Fruit fly (Drosophila melanogaster) Kc167 (cell line): ENCODE data around the gene inaE.

ENCODE experiments used
- Myc ChIP-seq: fragments of >200 bp; optimal IDR thresholded peaks from 2 replicates; lab custom pipeline; 2017; ENCODE audit warnings: missing external identifiers
- Sin3A ChIP-seq: fragments of >200 bp; optimal IDR thresholded peaks from 2 replicates; lab custom pipeline; 2018; ENCODE audit warnings: missing external identifiers
- h ChIP-seq: fragments of >200 bp; optimal IDR thresholded peaks from 3 replicates; lab custom pipeline; 2018; ENCODE audit warnings: missing external identifiers
- psq ChIP-seq: fragments of >200 bp; optimal IDR thresholded peaks from 2 replicates; lab custom pipeline; 2017; ENCODE audit warnings: missing external identifiers
- ttk ChIP-seq: sonication (Bioruptor generic); optimal IDR thresholded peaks from 2 replicates; lab custom pipeline; 2017; ENCODE audit warnings: missing external identifiers

DNA sequence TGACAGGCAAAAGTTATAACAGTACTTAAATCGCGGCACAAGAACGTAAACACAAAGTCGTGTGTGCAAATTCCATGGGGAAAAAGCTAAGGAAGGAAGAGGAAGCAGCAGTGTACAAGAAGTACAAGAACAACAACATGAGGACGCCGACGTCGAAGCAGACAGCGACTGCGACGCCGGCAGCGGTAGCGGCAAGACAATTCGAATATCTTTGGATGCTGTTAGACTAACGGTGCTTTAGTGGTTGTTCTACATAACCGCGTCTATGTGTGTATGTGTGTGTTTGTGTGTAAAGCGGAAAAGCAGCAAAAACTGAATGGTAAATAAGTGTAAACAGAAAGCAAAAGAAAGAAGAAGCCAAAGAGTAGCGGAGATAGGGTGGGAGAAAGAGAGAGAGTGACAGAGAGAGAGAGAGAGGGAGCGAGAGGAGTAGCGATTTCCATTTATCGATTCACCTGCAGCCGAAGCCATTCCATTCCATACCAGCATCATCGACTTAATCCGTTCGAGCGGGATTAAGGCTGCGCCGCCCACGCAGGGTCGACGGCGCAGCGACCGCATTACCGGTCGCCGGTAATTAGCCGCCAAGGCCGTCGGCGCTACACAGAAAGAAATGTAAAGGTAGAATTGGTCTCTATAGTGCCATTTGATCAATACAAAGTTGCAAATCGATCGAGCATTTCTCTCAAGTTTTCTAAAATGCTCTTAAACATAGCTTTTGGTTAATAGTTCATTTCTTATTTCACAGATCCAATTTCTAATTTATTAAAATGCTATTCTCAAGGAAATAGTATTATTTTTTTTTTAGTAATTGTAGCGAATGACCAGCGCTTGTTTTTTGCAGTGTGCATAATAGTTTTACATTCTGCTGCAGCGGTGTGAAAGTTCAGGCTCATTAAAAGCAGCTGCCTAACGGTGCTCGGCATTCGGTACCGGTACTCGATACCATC is 719 bp downstream of the inaE start:
- TF ChIP-seq h (lab: Kevin White, UChicago) (no peak), psq (lab: Kevin White, UChicago) (no peak), ttk (lab: Kevin White, UChicago) (no peak), Sin3A (lab: Kevin White, UChicago) (no peak), Myc (no peak)
